Worm (Caenorhabditis elegans) whole organism, L3 larva: ENCODE measurements around the gene fcmt-1.

ENCODE experiments used
- ceh-28 ChIP-seq: fragments of 150-350 bp; optimal IDR thresholded peaks from 2 replicates; lab custom pipeline; 2014; ENCODE audit warnings: missing biosample characterization, missing genetic modification reagents, missing genetic modification characterization
- ceh-82 ChIP-seq: fragments of 150-350 bp; optimal IDR thresholded peaks from 2 replicates; lab custom pipeline; 2014; ENCODE audit warnings: missing biosample characterization, missing genetic modification characterization
- fos-1 ChIP-seq: fragments of 150-350 bp; optimal IDR thresholded peaks from 2 replicates; lab custom pipeline; 2014; ENCODE audit warnings: missing biosample characterization, missing genetic modification characterization
- jun-1 ChIP-seq: fragments of 150-350 bp; optimal IDR thresholded peaks from 2 replicates; lab custom pipeline; 2014; ENCODE audit warnings: missing biosample characterization, missing genetic modification reagents, missing genetic modification characterization
- lsy-12 ChIP-seq: sonication (generic microtip); optimal IDR thresholded peaks from 2 replicates; lab custom pipeline; 2016; ENCODE audit warnings: mild to moderate bottlenecking, missing genetic modification characterization, missing compliant biosample characterization
- nhr-11 ChIP-seq: fragments of 150-350 bp; optimal IDR thresholded peaks from 2 replicates; lab custom pipeline; 2014; ENCODE audit warnings: missing biosample characterization, missing genetic modification characterization
- nhr-12 ChIP-seq: fragments of 150-350 bp; optimal IDR thresholded peaks from 2 replicates; lab custom pipeline; 2014; ENCODE audit warnings: missing biosample characterization, missing genetic modification characterization
- nhr-237 ChIP-seq: fragments of 150-350 bp; optimal IDR thresholded peaks from 2 replicates; lab custom pipeline; 2014; ENCODE audit warnings: missing biosample characterization, missing genetic modification characterization
- nhr-25 ChIP-seq: sonication (generic microtip); optimal IDR thresholded peaks from 2 replicates; lab custom pipeline; 2017; ENCODE audit warnings: missing biosample characterization, missing genetic modification characterization
- nhr-76 ChIP-seq: fragments of 150-350 bp; sonication (generic microtip); optimal IDR thresholded peaks from 5 replicates; lab custom pipeline; 2014; ENCODE audit warnings: missing biosample characterization, missing genetic modification characterization
- skn-1 ChIP-seq: fragments of 150-350 bp; optimal IDR thresholded peaks from 2 replicates; lab custom pipeline; 2014; ENCODE audit warnings: missing biosample characterization, missing genetic modification characterization
- snpc-4 ChIP-seq: fragments of 150-350 bp; optimal IDR thresholded peaks from 2 replicates; lab custom pipeline; 2014; ENCODE audit warnings: missing biosample characterization, missing genetic modification characterization
- tbx-2 ChIP-seq: sonication (generic microtip); optimal IDR thresholded peaks from 2 replicates; lab custom pipeline; 2016; ENCODE audit warnings: mild to moderate bottlenecking, missing genetic modification characterization, missing compliant biosample characterization
- unc-62 ChIP-seq: fragments of 150-350 bp; sonication (generic microtip); optimal IDR thresholded peaks from 4 replicates; lab custom pipeline; 2014; ENCODE audit warnings: missing biosample characterization, missing genetic modification reagents, missing genetic modification characterization

DNA sequence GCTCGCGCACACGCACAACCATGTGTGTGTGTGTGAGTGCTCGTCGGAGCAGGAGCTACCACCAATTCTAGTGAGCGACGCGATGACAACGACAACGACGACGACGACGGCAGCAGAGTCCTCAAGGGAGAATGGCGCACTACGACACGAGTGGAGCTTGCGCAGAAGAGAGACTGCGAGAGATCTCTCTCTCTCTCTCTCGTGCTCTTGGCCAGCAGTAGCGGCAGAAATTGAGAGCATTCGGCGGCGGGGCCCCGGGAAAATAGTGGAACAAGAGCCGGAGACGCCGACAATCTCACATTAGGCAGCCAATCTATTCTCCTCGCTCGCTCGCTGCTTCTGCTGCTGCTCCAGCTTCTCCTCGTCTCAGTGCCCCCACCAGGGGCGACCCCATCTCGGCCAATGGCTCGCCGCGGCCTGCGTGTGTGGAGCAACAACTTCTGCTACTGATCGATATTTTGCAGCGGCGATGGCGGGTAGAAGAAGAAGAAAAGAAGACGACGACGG is 37.5 kb upstream of the fcmt-1 start:
- no peak for TF ChIP-seq nhr-11 (tag; lab: Kevin White, UChicago)
- no peak for TF ChIP-seq jun-1 (tag; lab: Kevin White, UChicago)
- TF ChIP-seq snpc-4: peak; percentile 8
- peak; percentile 32 for TF ChIP-seq ceh-28 (tag; lab: Kevin White, UChicago)
- peak; percentile 47 for TF ChIP-seq tbx-2 (tag; lab: Kevin White, UChicago)
- peak; percentile 53 for TF ChIP-seq ceh-82 (tag; lab: Kevin White, UChicago)
- TF ChIP-seq nhr-12 (tag; lab: Kevin White, UChicago): no peak
- no peak for TF ChIP-seq fos-1 (tag; lab: Kevin White, UChicago)
- no peak for TF ChIP-seq nhr-76 (tag; lab: Kevin White, UChicago)
- TF ChIP-seq nhr-237 (tag; lab: Kevin White, UChicago): no peak
- peak; percentile 9 for TF ChIP-seq skn-1 (tag; lab: Kevin White, UChicago)
- TF ChIP-seq lsy-12 (tag; lab: Kevin White, UChicago): peak; percentile 59
- no peak for TF ChIP-seq nhr-25 (tag; lab: Kevin White, UChicago)
- TF ChIP-seq unc-62 (GFP tag; lab: Kevin White, UChicago): no peak
